Worm (Caenorhabditis elegans): ENCODE data around the gene ZK930.7.

ZK930.7 gene

ce11 chrII:11952963-11953362 is 38.6 kb downstream of the ZK930.7 start:
- no peak for TF ChIP-seq pes-1 (GFP tag; IDR thresholded peaks at IDR 0.05)
- no peak for TF ChIP-seq tbx-11 (GFP tag; IDR thresholded peaks at IDR 0.05)
- no peak for TF ChIP-seq B0310.2 (tag; optimal IDR thresholded peaks at IDR 0.05)
- TF ChIP-seq tra-4 (tag; optimal IDR thresholded peaks at IDR 0.05): no peak
- no peak for TF ChIP-seq flt-1 (GFP tag; IDR thresholded peaks at IDR 0.05)

ce11 chrII:11954208-11954607 is 39.8 kb downstream of the ZK930.7 start, which contains the start of gene W03C9.6:
Gene W03C9.6 (plus strand): TSS chrII:11954508.
- TF ChIP-seq scrt-1 (GFP tag; IDR thresholded peaks at IDR 0.05) (no peak), tbx-37 (GFP tag; conservative IDR thresholded peaks at IDR 0.05) (no peak), tbx-11 (GFP tag; IDR thresholded peaks at IDR 0.05) (no peak), hmbx-1 (tag; optimal IDR thresholded peaks at IDR 0.05) (no peak), ceh-13 (GFP tag; optimal IDR thresholded peaks at IDR 0.05) (no peak), flt-1 (GFP tag; IDR thresholded peaks at IDR 0.05) (no peak), aly-1 (tag; optimal IDR thresholded peaks at IDR 0.05) (no peak), hnd-1 (tag; optimal IDR thresholded peaks at IDR 0.05) (no peak), pes-1 (GFP tag; IDR thresholded peaks at IDR 0.05) (no peak), sea-1 (GFP tag; conservative IDR thresholded peaks at IDR 0.05) (no peak), B0310.2 (tag; optimal IDR thresholded peaks at IDR 0.05) (no peak), F13C5.2 (tag; optimal IDR thresholded peaks at IDR 0.05) (no peak), ceh-36 (tag; optimal IDR thresholded peaks at IDR 0.05) (no peak)

- TF ChIP-seq ceh-36 (tag; optimal IDR thresholded peaks at IDR 0.05) (peak; percentile 83), F13C5.2 (tag; optimal IDR thresholded peaks at IDR 0.05) (no peak), flt-1 (GFP tag; IDR thresholded peaks at IDR 0.05) (no peak), ama-1 (optimal IDR thresholded peaks at IDR 0.05) (no peak), pes-1 (GFP tag; IDR thresholded peaks at IDR 0.05) (peak; percentile 35; the same call in 1 of the 2 replicates), tbx-37 (GFP tag; conservative IDR thresholded peaks at IDR 0.05) (no peak), B0310.2 (tag; optimal IDR thresholded peaks at IDR 0.05) (no peak)
Observed at ce11 chrII:11954811-11955210, 40.4 kb downstream of the ZK930.7 start.

ce11 chrII:11958793-11959574 is 44.6 kb downstream of the ZK930.7 start:
- TF ChIP-seq ceh-13 (GFP tag; optimal IDR thresholded peaks at IDR 0.05) (peak; percentile 57), sea-1 (GFP tag; conservative IDR thresholded peaks at IDR 0.05) (peak; percentile 63; the same call in 1 of the 2 replicates), hmg-4 (GFP tag; optimal IDR thresholded peaks at IDR 0.05) (peak; percentile 88), hmbx-1 (tag; optimal IDR thresholded peaks at IDR 0.05) (no peak), tbx-37 (GFP tag; conservative IDR thresholded peaks at IDR 0.05) (peak; percentile 47; the same call in 1 of the 2 replicates), scrt-1 (GFP tag; IDR thresholded peaks at IDR 0.05) (peak; percentile 69; the same call in 1 of the 2 replicates), tra-4 (tag; optimal IDR thresholded peaks at IDR 0.05) (peak; percentile 43), hnd-1 (tag; optimal IDR thresholded peaks at IDR 0.05) (peak; percentile 23), F13C5.2 (tag; optimal IDR thresholded peaks at IDR 0.05) (peak; percentile 87), B0310.2 (tag; optimal IDR thresholded peaks at IDR 0.05) (no peak), ets-7 (tag; optimal IDR thresholded peaks at IDR 0.05) (no peak), tbx-11 (GFP tag; IDR thresholded peaks at IDR 0.05) (peak; percentile 64; the same call in 1 of the 2 replicates), pes-1 (GFP tag; IDR thresholded peaks at IDR 0.05) (peak; percentile 81), flt-1 (GFP tag; IDR thresholded peaks at IDR 0.05) (peak; percentile 76), ama-1 (optimal IDR thresholded peaks at IDR 0.05) (no peak), aly-1 (tag; optimal IDR thresholded peaks at IDR 0.05) (peak; percentile 68), ceh-36 (tag; optimal IDR thresholded peaks at IDR 0.05) (peak; percentile 44)

ce11 chrII:11960596-11961217 is 46.3 kb downstream of the ZK930.7 start:
- TF ChIP-seq hmbx-1 (tag; optimal IDR thresholded peaks at IDR 0.05) (peak; percentile 96), ceh-13 (GFP tag; optimal IDR thresholded peaks at IDR 0.05) (peak; percentile 100), scrt-1 (GFP tag; IDR thresholded peaks at IDR 0.05) (peak; percentile 100), hmg-4 (GFP tag; optimal IDR thresholded peaks at IDR 0.05) (peak; percentile 100), sea-1 (GFP tag; conservative IDR thresholded peaks at IDR 0.05) (peak; percentile 100), aly-1 (tag; optimal IDR thresholded peaks at IDR 0.05) (peak; percentile 99), tbx-11 (GFP tag; IDR thresholded peaks at IDR 0.05) (peak; percentile 100), pes-1 (GFP tag; IDR thresholded peaks at IDR 0.05) (peak; percentile 99), hnd-1 (tag; optimal IDR thresholded peaks at IDR 0.05) (peak; percentile 98), ama-1 (optimal IDR thresholded peaks at IDR 0.05) (no peak), flt-1 (GFP tag; IDR thresholded peaks at IDR 0.05) (peak; percentile 100), ets-7 (tag; optimal IDR thresholded peaks at IDR 0.05) (peak; percentile 98), tbx-37 (GFP tag; conservative IDR thresholded peaks at IDR 0.05) (peak; percentile 100), ceh-36 (tag; optimal IDR thresholded peaks at IDR 0.05) (peak; percentile 99), tra-4 (tag; optimal IDR thresholded peaks at IDR 0.05) (peak; percentile 100), B0310.2 (tag; optimal IDR thresholded peaks at IDR 0.05) (peak; percentile 99), F13C5.2 (tag; optimal IDR thresholded peaks at IDR 0.05) (peak; percentile 100)

- TF ChIP-seq tbx-11 (GFP tag; IDR thresholded peaks at IDR 0.05) (no peak), hmbx-1 (tag; optimal IDR thresholded peaks at IDR 0.05) (no peak), aly-1 (tag; optimal IDR thresholded peaks at IDR 0.05) (no peak), pes-1 (GFP tag; IDR thresholded peaks at IDR 0.05) (no peak), hmg-4 (GFP tag; optimal IDR thresholded peaks at IDR 0.05) (no peak), tbx-37 (GFP tag; conservative IDR thresholded peaks at IDR 0.05) (no peak), ets-7 (tag; optimal IDR thresholded peaks at IDR 0.05) (no peak), ama-1 (optimal IDR thresholded peaks at IDR 0.05) (no peak), ceh-13 (GFP tag; optimal IDR thresholded peaks at IDR 0.05) (no peak), ceh-36 (tag; optimal IDR thresholded peaks at IDR 0.05) (no peak), hnd-1 (tag; optimal IDR thresholded peaks at IDR 0.05) (no peak), B0310.2 (tag; optimal IDR thresholded peaks at IDR 0.05) (no peak), scrt-1 (GFP tag; IDR thresholded peaks at IDR 0.05) (no peak), tra-4 (tag; optimal IDR thresholded peaks at IDR 0.05) (no peak)
Observed at ce11 chrII:11962083-11962482, 47.7 kb downstream of the ZK930.7 start, which contains the start of the genes W03C9.1 and W03C9.2. Gene W03C9.1 (minus strand): TSS chrII:11962128. Gene W03C9.2 (plus strand): TSS chrII:11962368.

Data from whole organism, early embryonic.